Worm (Caenorhabditis elegans): ENCODE results near the gene nspg-14.

DNA sequence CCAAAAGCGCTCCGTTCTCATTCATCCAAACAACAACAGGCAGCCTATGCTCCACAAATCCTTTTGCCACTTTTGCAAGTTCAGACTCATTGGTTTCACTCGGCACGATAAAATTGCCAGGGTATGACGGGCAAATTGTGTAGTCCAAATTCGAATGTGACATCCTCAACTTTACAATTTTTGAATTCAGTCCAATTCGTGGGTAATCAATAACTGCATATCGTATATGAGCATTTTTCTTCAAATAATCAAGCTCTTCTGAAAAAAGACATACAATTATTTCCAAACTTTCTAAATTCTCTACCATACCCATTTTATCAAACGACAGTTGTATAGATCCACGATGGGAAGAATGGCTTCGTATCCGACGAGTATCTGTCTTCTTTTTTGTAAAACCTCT is 14.6 kb upstream of the nspg-14 start:
- TF ChIP-seq R02D3.7 (tag; optimal IDR thresholded peaks at IDR 0.05) (no peak), nhr-11 (tag; optimal IDR thresholded peaks at IDR 0.05) (no peak), aly-2 (tag; optimal IDR thresholded peaks at IDR 0.05) (no peak), dmd-8 (GFP tag; IDR thresholded peaks at IDR 0.05) (no peak), nhr-41 (GFP tag; IDR thresholded peaks at IDR 0.05) (no peak), pha-4 (GFP tag; IDR thresholded peaks at IDR 0.05) (no peak), pha-4 (tag; optimal IDR thresholded peaks at IDR 0.05) (no peak), ZK546.5 (tag; optimal IDR thresholded peaks at IDR 0.05) (no peak), mep-1 (tag; optimal IDR thresholded peaks at IDR 0.05) (no peak)
